Fruit fly (Drosophila melanogaster) Kc167 (cell line): ENCODE measurements around the gene MEP-1.

Experiments used
- Sin3A ChIP-seq: fragments of >200 bp; optimal IDR thresholded peaks from 2 replicates; lab custom pipeline; 2018; ENCODE audit warnings: missing external identifiers
- h ChIP-seq: fragments of >200 bp; optimal IDR thresholded peaks from 3 replicates; lab custom pipeline; 2018; ENCODE audit warnings: missing external identifiers
- insv ChIP-seq: fragments of >200 bp; optimal IDR thresholded peaks from 3 replicates; lab custom pipeline; 2018; ENCODE audit warnings: missing external identifiers
- psq ChIP-seq: fragments of >200 bp; optimal IDR thresholded peaks from 2 replicates; lab custom pipeline; 2017; ENCODE audit warnings: missing external identifiers

dm6 chr3L:2581857-2582256 is 49.7 kb upstream of the MEP-1 start:
- TF ChIP-seq psq (lab: Kevin White, UChicago) = no peak
- no peak for TF ChIP-seq insv (lab: Kevin White, UChicago)
- no peak for TF ChIP-seq h
- no peak for TF ChIP-seq Sin3A (lab: Kevin White, UChicago)
